Worm (Caenorhabditis elegans): Measurements from ENCODE around the gene frpr-2.

The frpr-2 gene

DNA sequence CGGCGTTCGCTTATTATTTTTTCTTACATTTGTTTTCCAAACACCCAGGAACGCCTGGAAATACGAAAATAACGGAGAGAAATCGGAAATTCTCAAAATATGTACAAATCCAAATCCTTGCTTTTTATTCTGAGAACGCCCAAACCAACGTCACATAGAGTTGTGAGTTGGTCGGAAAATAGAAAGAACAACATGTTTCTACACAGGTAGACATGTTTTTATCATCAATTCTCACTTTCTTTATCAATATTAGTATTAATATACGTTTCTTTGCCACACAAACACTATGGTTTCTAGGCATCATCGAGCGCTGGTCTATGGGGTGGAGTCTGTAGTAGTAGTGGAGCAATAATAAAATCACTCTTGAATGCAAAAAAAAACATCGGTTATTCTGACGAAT, 46.8 kb upstream of the frpr-2 start:
- no peak for TF ChIP-seq ceh-28 (tag; optimal IDR thresholded peaks at IDR 0.05)
- TF ChIP-seq aha-1 (tag) = peak; percentile 95

DNA sequence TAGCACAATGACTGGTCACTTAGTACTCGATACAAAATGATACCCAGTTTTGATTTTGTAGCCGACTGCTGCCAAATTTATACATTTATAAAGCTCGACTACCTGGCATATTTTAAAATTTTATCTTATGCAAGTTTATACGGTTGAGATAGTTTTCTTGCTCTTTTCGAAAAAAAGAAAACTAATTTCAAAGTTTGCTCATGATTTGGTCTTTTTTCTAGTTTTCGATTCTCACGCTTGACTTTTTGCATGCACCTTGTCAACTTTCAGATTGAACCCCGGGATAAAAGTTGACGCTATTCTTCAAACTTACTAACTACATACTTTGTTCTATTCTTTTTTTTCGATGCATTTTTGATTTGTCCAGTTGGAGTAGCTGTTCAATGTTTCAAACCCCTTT, 38.3 kb upstream of the frpr-2 start:
- TF ChIP-seq aha-1 (tag) (peak; percentile 53), Y105C5A.15 (GFP tag; IDR thresholded peaks at IDR 0.05) (no peak)

DNA sequence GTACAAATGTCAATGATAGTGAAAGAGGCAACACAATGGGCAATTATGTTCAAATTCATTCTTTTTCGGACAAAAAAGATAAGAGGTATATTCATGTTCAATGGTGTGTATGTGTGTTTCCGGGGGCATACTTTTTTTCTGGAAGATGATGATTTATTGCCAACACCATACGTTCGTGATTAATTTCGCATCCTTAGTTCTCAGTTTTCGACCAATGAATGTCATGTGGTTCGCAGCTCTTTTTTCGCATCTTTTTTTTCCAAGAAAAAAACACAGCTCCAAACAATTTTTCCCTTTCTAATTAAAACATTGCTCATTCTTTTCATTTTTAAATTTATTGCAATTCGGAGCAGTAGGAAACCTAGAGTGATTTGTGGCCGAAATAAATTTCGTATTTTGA, 36.5 kb upstream of the frpr-2 start:
- TF ChIP-seq pqm-1 (tag; optimal IDR thresholded peaks at IDR 0.05) (peak; percentile 44), attf-4 (tag; optimal IDR thresholded peaks at IDR 0.05) (no peak), nhr-28 (tag; optimal IDR thresholded peaks at IDR 0.05) (peak; percentile 36)

DNA sequence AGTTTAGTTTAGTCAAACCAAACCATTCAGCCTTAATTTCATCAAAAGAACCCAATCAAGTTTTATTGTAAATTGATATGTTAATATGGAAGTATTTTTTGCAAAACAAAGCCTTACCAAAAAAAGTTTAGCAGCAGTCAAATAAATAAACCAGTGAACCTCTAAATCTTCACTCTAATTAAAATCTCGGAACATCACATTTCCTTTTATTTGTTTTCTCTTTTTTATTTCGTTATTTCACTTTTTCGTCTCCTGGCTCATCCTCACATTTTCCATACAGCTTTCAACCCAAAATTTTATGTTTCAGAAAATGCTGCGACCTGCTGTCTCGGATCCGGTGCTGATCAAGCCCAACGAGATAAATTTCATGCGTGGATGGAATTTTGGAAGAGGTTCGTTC, 35.3 kb upstream of the frpr-2 start, which contains the start of gene C34E7.3:
Gene C34E7.3 (plus strand): TSS at position 301 of the 400 bp plus-strand sequence.
- TF ChIP-seq F10B5.3 (tag; optimal IDR thresholded peaks at IDR 0.05) = no peak
- no peak for TF ChIP-seq Y5F2A.4 (GFP tag; optimal IDR thresholded peaks at IDR 0.05)
- TF ChIP-seq tag-97 (GFP tag; IDR thresholded peaks at IDR 0.05) = no peak
- TF ChIP-seq tra-1 (GFP tag; IDR thresholded peaks at IDR 0.05) = no peak
- TF ChIP-seq lsy-2 (tag; optimal IDR thresholded peaks at IDR 0.05) = no peak
- no peak for TF ChIP-seq skn-1 (tag; optimal IDR thresholded peaks at IDR 0.05)
- TF ChIP-seq ztf-7 (tag; optimal IDR thresholded peaks at IDR 0.05) = no peak
- no peak for TF ChIP-seq hif-1 (tag; optimal IDR thresholded peaks at IDR 0.05)
- TF ChIP-seq lim-7 (GFP tag; IDR thresholded peaks at IDR 0.05) = no peak
- no peak for TF ChIP-seq F37D6.2 (tag; optimal IDR thresholded peaks at IDR 0.05)
- TF ChIP-seq lin-29 (GFP tag; IDR thresholded peaks at IDR 0.05) = no peak

DNA sequence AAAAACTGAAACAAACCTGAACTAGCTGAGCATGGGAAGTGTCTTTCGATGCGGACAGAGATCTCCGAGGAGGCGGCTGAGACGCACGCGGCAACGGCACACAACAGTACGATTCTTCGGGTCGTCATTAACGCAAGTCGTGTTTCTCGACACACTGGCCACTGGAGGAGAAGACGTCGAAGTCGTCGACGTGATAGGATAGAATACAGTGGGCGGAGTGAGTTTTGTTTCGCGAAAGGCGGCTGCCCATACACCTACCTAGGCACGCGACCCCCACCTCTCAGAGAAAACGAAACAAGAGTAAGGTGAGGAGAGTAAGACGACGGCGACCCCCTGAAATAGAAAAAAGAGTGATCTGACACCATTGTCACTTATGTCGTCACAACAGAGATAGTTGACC, 30.5 kb upstream of the frpr-2 start, which contains the start of gene gmap-1:
Gene gmap-1 (minus strand): TSS at position 211 of the 400 bp plus-strand sequence.
- no peak for TF ChIP-seq aly-2 (tag; optimal IDR thresholded peaks at IDR 0.05)
- TF ChIP-seq nhr-25 (tag; optimal IDR thresholded peaks at IDR 0.05; ENCODE audit: borderline replicate concordance, insufficient read depth) = peak; percentile 82
- TF ChIP-seq sdz-12 (GFP tag; optimal IDR thresholded peaks at IDR 0.05) = no peak
- no peak for TF ChIP-seq lin-39 (tag; optimal IDR thresholded peaks at IDR 0.05)
- peak; percentile 38; the same call in 1 of the 2 replicates for TF ChIP-seq set-16 (GFP tag; IDR thresholded peaks at IDR 0.05)
- peak; percentile 43 for TF ChIP-seq hlh-11 (tag; optimal IDR thresholded peaks at IDR 0.05)
- peak; percentile 79 for TF ChIP-seq aha-1 (tag)
- no peak for TF ChIP-seq dpl-1 (GFP tag; optimal IDR thresholded peaks at IDR 0.05)
- TF ChIP-seq unc-130 (GFP tag; optimal IDR thresholded peaks at IDR 0.05) = no peak
- TF ChIP-seq arid-1 (GFP tag; conservative IDR thresholded peaks at IDR 0.05) = no peak
- TF ChIP-seq lin-13 (GFP tag; optimal IDR thresholded peaks at IDR 0.05) = no peak
- TF ChIP-seq saeg-2 (GFP tag; IDR thresholded peaks at IDR 0.05) = no peak
- TF ChIP-seq mxl-3 (GFP tag; optimal IDR thresholded peaks at IDR 0.05) = peak; percentile 91
- TF ChIP-seq mes-2 (tag; optimal IDR thresholded peaks at IDR 0.05; ENCODE audit: poor library complexity, severe bottlenecking) = peak; percentile 9
- TF ChIP-seq mdl-1 (tag; optimal IDR thresholded peaks at IDR 0.05) = peak; percentile 20 to 45
- TF ChIP-seq lsy-2 (tag; optimal IDR thresholded peaks at IDR 0.05) = no peak
- TF ChIP-seq tra-1 (GFP tag; IDR thresholded peaks at IDR 0.05) = 0 out of 2 replicates have a peak, but pooled peaks have one; percentile 34
- TF ChIP-seq ZK546.5 (tag; optimal IDR thresholded peaks at IDR 0.05) = no peak
- no peak for TF ChIP-seq spr-3 (GFP tag; optimal IDR thresholded peaks at IDR 0.05)
- peak; percentile 38 for TF ChIP-seq hlh-30 (tag; optimal IDR thresholded peaks at IDR 0.05; ENCODE audit: insufficient read depth)
- TF ChIP-seq dmd-8 (GFP tag; IDR thresholded peaks at IDR 0.05) = 0 out of 2 replicates have a peak, but pooled peaks have one; percentile 61
